Worm (Caenorhabditis elegans): ENCODE results near the gene smoc-1.

- no peak for TF ChIP-seq ztf-23 (GFP tag; IDR thresholded peaks at IDR 0.05)
- TF ChIP-seq cog-1 (tag; optimal IDR thresholded peaks at IDR 0.05), result no peak
- TF ChIP-seq med-1 (GFP tag; optimal IDR thresholded peaks at IDR 0.05; ENCODE audit: insufficient read depth), result no peak
- TF ChIP-seq ref-1 (GFP tag; conservative IDR thresholded peaks at IDR 0.05), result no peak
- TF ChIP-seq tab-1 (GFP tag; IDR thresholded peaks at IDR 0.05), result no peak
- no peak for TF ChIP-seq ztf-29 (GFP tag; IDR thresholded peaks at IDR 0.05)
These were observed 38.9 kb downstream of the smoc-1 start for ce11 chrV:11796343-11796742.

Measured in whole organism, midembryonic.